Worm (Caenorhabditis elegans): ENCODE results near the gene rpoa-49.

DNA sequence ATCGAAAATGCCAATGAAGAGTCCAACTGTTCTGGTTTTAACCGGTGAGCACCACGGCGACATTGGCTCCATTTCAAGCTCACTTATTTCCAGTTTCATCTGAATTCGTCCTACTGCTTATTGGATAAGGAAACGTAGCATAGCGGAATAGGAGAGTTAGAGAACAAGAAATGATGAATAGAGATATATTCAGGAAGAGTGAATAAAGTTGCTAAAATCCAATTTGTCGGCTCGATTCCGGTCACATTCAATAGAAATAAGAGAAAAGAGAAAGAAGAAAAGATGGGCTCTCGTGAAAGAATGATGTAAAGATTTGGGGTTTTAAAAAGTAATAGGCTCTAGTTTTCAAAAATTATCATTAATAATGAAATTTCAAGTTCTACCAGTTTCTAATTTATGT lies 28.5 kb downstream of the rpoa-49 start:
- TF ChIP-seq him-1 (tag; optimal IDR thresholded peaks at IDR 0.05) = no peak
- no peak for TF ChIP-seq W03F9.2 (tag; optimal IDR thresholded peaks at IDR 0.05)
- TF ChIP-seq dao-5 (tag; optimal IDR thresholded peaks at IDR 0.05) = no peak
